Worm (Caenorhabditis elegans) whole organism, L1 larva: ENCODE data around the gene F21G4.3.

Experiments
- alr-1 ChIP-seq: fragments of 200-800 bp; sonication (Bioruptor generic); optimal IDR thresholded peaks from 2 replicates; lab custom pipeline; 2018; ENCODE audit warnings: borderline replicate concordance, mild to moderate bottlenecking, missing genetic modification characterization, missing compliant biosample characterization
- ceh-8 ChIP-seq: fragments of 200-800 bp; sonication (Bioruptor generic); optimal IDR thresholded peaks from 2 replicates; lab custom pipeline; 2018; ENCODE audit warnings: mild to moderate bottlenecking, missing genetic modification characterization, moderate library complexity, missing compliant biosample characterization
- ceh-90 ChIP-seq: sonication (generic microtip); optimal IDR thresholded peaks from 2 replicates; lab custom pipeline; 2016; ENCODE audit warnings: missing genetic modification characterization, missing compliant biosample characterization
- efl-1 ChIP-seq, 4 experiments: fragments of 150-350 bp; optimal IDR thresholded peaks in 3 of 4; peaks in 1 of 4; 1 replicate in 1 of 4; 2 replicates in 3 of 4; lab custom pipeline; 2014; ENCODE audit warnings: missing biosample characterization in 2 of 4, missing genetic modification characterization in 2 of 4, missing genetic modification reagents in 2 of 4
- efl-3 ChIP-seq: fragments of 200-800 bp; sonication (Bioruptor generic); optimal IDR thresholded peaks from 2 replicates; lab custom pipeline; 2018; ENCODE audit warnings: mild to moderate bottlenecking, missing genetic modification characterization, missing compliant biosample characterization
- hlh-17 ChIP-seq: fragments of 200-800 bp; sonication (Bioruptor generic); optimal IDR thresholded peaks from 2 replicates; lab custom pipeline; 2018; ENCODE audit warnings: missing genetic modification characterization, mild to moderate bottlenecking, missing compliant biosample characterization, moderate library complexity, borderline replicate concordance
- mdl-1 ChIP-seq, 2 experiments: fragments of 150-350 bp; optimal IDR thresholded peaks; 2 replicates each; lab custom pipeline; 2014 to 2017; ENCODE audit warnings: missing biosample characterization in 2 of 2, missing genetic modification characterization in 2 of 2, inconsistent platforms in 1 of 2
- nhr-19 ChIP-seq: fragments of 200-800 bp; sonication (Bioruptor generic); conservative IDR thresholded peaks from 2 replicates; pipeline ENCODE4 v1.3.6; 2022; ENCODE audit warnings: missing genetic modification characterization, missing compliant biosample characterization
- nhr-76 ChIP-seq: sonication (generic microtip); optimal IDR thresholded peaks from 2 replicates; lab custom pipeline; 2017; ENCODE audit warnings: missing biosample characterization, missing genetic modification characterization
- snpc-4 ChIP-seq: fragments of 150-350 bp; optimal IDR thresholded peaks from 2 replicates; lab custom pipeline; 2014; ENCODE audit warnings: missing biosample characterization, missing genetic modification characterization
- unc-98 ChIP-seq: fragments of 200-800 bp; sonication (Bioruptor generic); IDR thresholded peaks from 2 replicates; pipeline ENCODE4 v1.3.6; 2022; ENCODE audit warnings: missing genetic modification characterization, missing compliant biosample characterization
- xbp-1 ChIP-seq: sonication (generic microtip); optimal IDR thresholded peaks from 2 replicates; lab custom pipeline; 2016; ENCODE audit warnings: missing genetic modification characterization, missing compliant biosample characterization
- zag-1 ChIP-seq: fragments of 150-350 bp; optimal IDR thresholded peaks from 2 replicates; lab custom pipeline; 2014; ENCODE audit warnings: missing biosample characterization, missing genetic modification characterization

- no peak for TF ChIP-seq alr-1 (tag; lab: Kevin White, UChicago)
- TF ChIP-seq zag-1 (tag; lab: Kevin White, UChicago), result no peak
- TF ChIP-seq ceh-90 (tag; lab: Kevin White, UChicago), result no peak
- TF ChIP-seq unc-98 (GFP tag; lab: Robert Waterston, UW), result no peak
- TF ChIP-seq efl-1 (optimal IDR thresholded peaks at IDR 0.05; lab: Kevin White, UChicago), result no peak
- TF ChIP-seq efl-1 (GFP tag; optimal IDR thresholded peaks at IDR 0.05 in 1 of 2; lab: Kevin White, UChicago), result no peak
- no peak for TF ChIP-seq snpc-4 (tag; lab: Kevin White, UChicago)
- TF ChIP-seq hlh-17 (GFP tag; lab: Kevin White, UChicago), result no peak
- TF ChIP-seq xbp-1 (tag; lab: Kevin White, UChicago), result no peak
- TF ChIP-seq mdl-1 (tag; optimal IDR thresholded peaks at IDR 0.05; lab: Kevin White, UChicago), result no peak
- no peak for TF ChIP-seq efl-3 (GFP tag; lab: Kevin White, UChicago)
- no peak for TF ChIP-seq nhr-76 (tag; lab: Kevin White, UChicago)
- no peak for TF ChIP-seq nhr-19
- TF ChIP-seq ceh-8 (GFP tag; lab: Kevin White, UChicago), result no peak
Measured at ce11 chrX:9850258-9850657, 44.7 kb upstream of the F21G4.3 start, which contains the start of gene lec-8.
